Worm (Caenorhabditis elegans) whole organism, dauer: Measurements from ENCODE around the gene ymel-1.

Source experiments
- unc-62 ChIP-seq: sonication (generic microtip); optimal IDR thresholded peaks from 2 replicates; lab custom pipeline; 2017; ENCODE audit warnings: missing biosample characterization, missing genetic modification reagents, missing genetic modification characterization

ymel-1 gene

ce11 chrIII:10469574-10470055 is 53.7 kb downstream of the ymel-1 start, which contains the start of gene D2045.5:
TSS of gene D2045.5 (minus strand) at chrIII:10469624.
- TF ChIP-seq unc-62 (GFP tag; lab: Kevin White, UChicago) = no peak

DNA sequence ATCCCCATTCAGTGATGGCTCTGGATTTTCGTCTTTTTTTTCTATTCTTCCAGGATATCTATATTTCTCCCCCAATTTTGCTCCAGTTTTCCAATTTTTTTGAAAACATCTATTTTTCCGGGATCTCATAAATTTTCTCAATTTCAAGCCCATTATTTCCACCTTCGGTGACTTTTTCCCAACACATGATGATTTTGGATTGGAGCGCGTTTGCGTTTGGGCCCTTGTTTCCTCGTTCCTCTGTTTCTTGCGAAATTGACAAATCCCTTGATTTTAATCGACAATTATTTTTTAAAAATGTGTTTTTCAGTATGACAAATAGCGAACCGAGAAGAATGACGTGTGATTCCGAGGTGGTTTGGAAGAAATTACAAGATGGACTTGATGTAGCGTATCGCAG is 55.0 kb downstream of the ymel-1 start, which contains the start of gene cul-1:
Gene cul-1, plus strand, starts transcription at position 311 of the 400 bp plus-strand sequence.
- no peak for TF ChIP-seq unc-62 (GFP tag; lab: Kevin White, UChicago)
